Fruit fly (Drosophila melanogaster): ENCODE results near the gene Sirt1.

Sirt1 gene

dm6 chr2L:13157903-13158302, 7.5 kb upstream of the Sirt1 start:
- TF ChIP-seq CG5204 (GFP tag; optimal IDR thresholded peaks at IDR 0.05) (no peak), CG7101 (tag; optimal IDR thresholded peaks at IDR 0.05) (peak; percentile 19), toe (GFP tag; optimal IDR thresholded peaks at IDR 0.05) (peak; percentile 33), CG11617 (GFP tag; optimal IDR thresholded peaks at IDR 0.05) (peak; percentile 32), bab1 (GFP tag; optimal IDR thresholded peaks at IDR 0.05) (peak; percentile 60), CG12768 (GFP tag; optimal IDR thresholded peaks at IDR 0.05) (peak; percentile 4)

dm6 chr2L:13158510-13158909, 6.9 kb upstream of the Sirt1 start, which contains the start of gene Pk34A:
TSS of gene Pk34A (plus strand) at chr2L:13158810.
- no peak for TF ChIP-seq CG1620 (GFP tag; optimal IDR thresholded peaks at IDR 0.05)
- no peak for TF ChIP-seq CG14711 (tag; optimal IDR thresholded peaks at IDR 0.05)
- no peak for TF ChIP-seq Crg-1 (GFP tag; optimal IDR thresholded peaks at IDR 0.05)
- no peak for TF ChIP-seq kay (GFP tag; ENCODE audit: borderline replicate concordance)
- no peak for TF ChIP-seq ovo (GFP tag; optimal IDR thresholded peaks at IDR 0.05)
- TF ChIP-seq CG5204 (GFP tag; optimal IDR thresholded peaks at IDR 0.05), result no peak
- no peak for TF ChIP-seq pad (GFP tag; optimal IDR thresholded peaks at IDR 0.05)
- no peak for TF ChIP-seq bab1 (GFP tag; optimal IDR thresholded peaks at IDR 0.05)
- no peak for TF ChIP-seq Hr96 (GFP tag; optimal IDR thresholded peaks at IDR 0.05)

dm6 chr2L:13160227-13160626, 5.1 kb upstream of the Sirt1 start, which contains the start of gene kmg:
TSS of gene kmg (plus strand) at chr2L:13160527.
- TF ChIP-seq pad (GFP tag; optimal IDR thresholded peaks at IDR 0.05), result no peak
- no peak for TF ChIP-seq kay (GFP tag; ENCODE audit: borderline replicate concordance)
- TF ChIP-seq CG12768 (GFP tag; optimal IDR thresholded peaks at IDR 0.05), result no peak
- no peak for TF ChIP-seq CG7101 (tag; optimal IDR thresholded peaks at IDR 0.05)
- TF ChIP-seq Clk (GFP tag; optimal IDR thresholded peaks at IDR 0.05), result no peak
- no peak for TF ChIP-seq Mnt (GFP tag; optimal IDR thresholded peaks at IDR 0.05)
- no peak for TF ChIP-seq ovo (GFP tag; optimal IDR thresholded peaks at IDR 0.05)
- no peak for TF ChIP-seq Crg-1 (GFP tag; optimal IDR thresholded peaks at IDR 0.05)

DNA sequence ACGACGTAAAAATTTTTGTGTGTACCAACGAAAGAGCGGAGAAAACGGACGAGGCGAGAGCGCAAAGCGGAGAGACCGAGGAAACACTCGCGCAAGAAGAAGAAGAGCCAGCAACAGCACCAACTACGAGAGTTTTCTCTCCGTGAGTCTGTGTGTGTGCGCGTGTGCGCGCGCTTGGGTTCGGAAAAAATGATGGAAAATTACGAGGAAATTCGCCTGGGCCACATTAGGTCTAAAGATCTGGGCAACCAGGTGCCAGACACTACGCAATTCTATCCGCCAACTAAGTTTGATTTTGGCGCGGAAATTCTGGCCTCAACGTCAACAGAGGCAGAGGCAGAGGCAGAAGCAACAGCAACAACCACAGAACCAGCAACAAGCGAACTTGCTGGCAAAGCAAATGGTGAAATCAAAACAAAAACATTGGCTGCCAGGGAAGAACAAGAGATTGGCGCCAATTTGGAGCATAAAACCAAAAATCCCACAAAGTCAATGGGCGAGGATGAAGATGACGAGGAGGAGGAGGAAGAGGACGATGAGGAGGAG, 511 bp downstream of the Sirt1 start, which contains the start of gene DnaJ-H:
Gene DnaJ-H (minus strand): TSS at position 271 of the 546 bp plus-strand sequence.
- TF ChIP-seq toe (GFP tag; optimal IDR thresholded peaks at IDR 0.05) (no peak), ovo (GFP tag; optimal IDR thresholded peaks at IDR 0.05) (no peak), CG7101 (tag; optimal IDR thresholded peaks at IDR 0.05) (no peak), CG33017 (tag; optimal IDR thresholded peaks at IDR 0.05) (no peak), CG14711 (tag; optimal IDR thresholded peaks at IDR 0.05) (no peak), Crg-1 (GFP tag; optimal IDR thresholded peaks at IDR 0.05) (no peak), Mnt (GFP tag; optimal IDR thresholded peaks at IDR 0.05) (peak; percentile 37), Clk (GFP tag; optimal IDR thresholded peaks at IDR 0.05) (no peak), cnc (optimal IDR thresholded peaks at IDR 0.05) (no peak), CG12768 (GFP tag; optimal IDR thresholded peaks at IDR 0.05) (no peak), Hr96 (GFP tag; optimal IDR thresholded peaks at IDR 0.05) (no peak), CG7045 (GFP tag; optimal IDR thresholded peaks at IDR 0.05) (no peak), bab1 (GFP tag; optimal IDR thresholded peaks at IDR 0.05) (no peak), pad (GFP tag; optimal IDR thresholded peaks at IDR 0.05) (no peak), kay (GFP tag; ENCODE audit: borderline replicate concordance) (no peak), CG11617 (GFP tag; optimal IDR thresholded peaks at IDR 0.05) (no peak), cic (GFP tag; optimal IDR thresholded peaks at IDR 0.05) (peak; percentile 60), tj (GFP tag; optimal IDR thresholded peaks at IDR 0.05) (peak; percentile 88), CG1620 (GFP tag; optimal IDR thresholded peaks at IDR 0.05) (no peak), CG5204 (GFP tag; optimal IDR thresholded peaks at IDR 0.05) (no peak)

DNA sequence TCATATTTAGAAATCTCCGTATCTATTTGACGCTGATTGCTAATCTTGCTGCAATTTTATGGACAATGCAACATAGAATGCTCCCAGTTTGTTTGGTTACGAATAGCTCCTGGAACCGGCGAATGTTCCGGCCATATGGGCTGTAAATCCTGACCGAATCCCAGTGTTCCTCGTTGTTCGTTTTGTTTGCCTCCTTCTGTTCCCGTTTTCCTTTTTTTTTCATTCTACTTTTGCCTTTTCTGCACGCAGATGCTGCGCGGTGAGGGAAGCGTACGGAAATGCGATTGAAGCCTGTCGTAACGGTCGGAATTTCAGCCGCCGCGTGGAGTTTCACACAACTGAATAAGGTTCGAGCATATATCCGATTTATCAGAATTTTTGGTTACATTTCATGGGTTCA, 10.8 kb downstream of the Sirt1 start, which contains the start of gene CG43925:
Gene CG43925 (plus strand): TSS at position 301 of the 400 bp plus-strand sequence.
- no peak for TF ChIP-seq CG7101 (tag; optimal IDR thresholded peaks at IDR 0.05)

dm6 chr2L:13176701-13177249, 11.4 kb downstream of the Sirt1 start, which contains the start of the genes Sfmbt and CG5439:
TSS of gene Sfmbt (minus strand) at chr2L:13176785.
TSS of gene CG5439 (plus strand) at chr2L:13177150.
- TF ChIP-seq CG14711 (tag; optimal IDR thresholded peaks at IDR 0.05), result peak; percentile 74
- peak; percentile 88 for TF ChIP-seq Clk (GFP tag; optimal IDR thresholded peaks at IDR 0.05)
- peak; percentile 88 for TF ChIP-seq Hr96 (GFP tag; optimal IDR thresholded peaks at IDR 0.05)
- peak; percentile 85 for TF ChIP-seq bab1 (GFP tag; optimal IDR thresholded peaks at IDR 0.05)
- peak; percentile 83 for TF ChIP-seq CG7101 (tag; optimal IDR thresholded peaks at IDR 0.05)
- no peak for TF ChIP-seq kay (GFP tag; ENCODE audit: borderline replicate concordance)
- TF ChIP-seq CG12768 (GFP tag; optimal IDR thresholded peaks at IDR 0.05), result peak; percentile 85
- TF ChIP-seq cic (GFP tag; optimal IDR thresholded peaks at IDR 0.05), result peak; percentile 57
- peak; percentile 80 for TF ChIP-seq pad (GFP tag; optimal IDR thresholded peaks at IDR 0.05)
- TF ChIP-seq Crg-1 (GFP tag; optimal IDR thresholded peaks at IDR 0.05), result peak; percentile 83
- TF ChIP-seq CG1620 (GFP tag; optimal IDR thresholded peaks at IDR 0.05), result peak; percentile 91
- TF ChIP-seq Mnt (GFP tag; optimal IDR thresholded peaks at IDR 0.05), result peak; percentile 81
- TF ChIP-seq CG33017 (tag; optimal IDR thresholded peaks at IDR 0.05), result peak; percentile 82
- peak in 1 of 2 experiments; percentile 80 for TF ChIP-seq cnc (optimal IDR thresholded peaks at IDR 0.05)
- TF ChIP-seq CG11617 (GFP tag; optimal IDR thresholded peaks at IDR 0.05), result peak; percentile 88
- peak; percentile 95 for TF ChIP-seq toe (GFP tag; optimal IDR thresholded peaks at IDR 0.05)
- TF ChIP-seq tj (GFP tag; optimal IDR thresholded peaks at IDR 0.05), result peak; percentile 93
- peak; percentile 74 for TF ChIP-seq ovo (GFP tag; optimal IDR thresholded peaks at IDR 0.05)
- no peak for TF ChIP-seq CG5204 (GFP tag; optimal IDR thresholded peaks at IDR 0.05)
- TF ChIP-seq CG7045 (GFP tag; optimal IDR thresholded peaks at IDR 0.05), result peak; percentile 82
